Worm (Caenorhabditis elegans): ENCODE data around the gene ser-1.

The ser-1 gene

ce11 chrX:16611333-16612043 is 31.9 kb downstream of the ser-1 start (continued):
- no peak for TF ChIP-seq mxl-2 (GFP tag; conservative IDR thresholded peaks at IDR 0.05)
- peak; percentile 35 for TF ChIP-seq rbr-2 (tag; optimal IDR thresholded peaks at IDR 0.05)
- peak; percentile 37 for TF ChIP-seq mes-2 (tag; optimal IDR thresholded peaks at IDR 0.05; ENCODE audit: poor library complexity, severe bottlenecking)
- no peak for TF ChIP-seq unc-130 (GFP tag; optimal IDR thresholded peaks at IDR 0.05)
- TF ChIP-seq jun-1 (tag; optimal IDR thresholded peaks at IDR 0.05) = peak; percentile 8
- TF ChIP-seq mxl-3 (GFP tag; optimal IDR thresholded peaks at IDR 0.05) = no peak
- TF ChIP-seq daf-16 (GFP tag; optimal IDR thresholded peaks at IDR 0.05) = peak in 1 of 2 experiments; percentile 80
- peak; percentile 9 for TF ChIP-seq daf-16 (tag; optimal IDR thresholded peaks at IDR 0.05)
- no peak for TF ChIP-seq zag-1 (tag; optimal IDR thresholded peaks at IDR 0.05)
- no peak for TF ChIP-seq F37D6.2 (tag; optimal IDR thresholded peaks at IDR 0.05)
- TF ChIP-seq hmg-1.1 (GFP tag; IDR thresholded peaks at IDR 0.05) = peak; percentile 46
- TF ChIP-seq aha-1 (tag) = peak; percentile 62
- no peak for TF ChIP-seq Y75B8A.6 (GFP tag; IDR thresholded peaks at IDR 0.05)
- peak; percentile 60 for TF ChIP-seq hlh-11 (tag; optimal IDR thresholded peaks at IDR 0.05)

ce11 chrX:16612293-16612946 is 32.9 kb downstream of the ser-1 start:
- TF ChIP-seq mdl-1 (tag; optimal IDR thresholded peaks at IDR 0.05) (peak; percentile 92 to 97), nhr-25 (tag; optimal IDR thresholded peaks at IDR 0.05; ENCODE audit: borderline replicate concordance, insufficient read depth) (peak; percentile 96), dmd-6 (GFP tag; IDR thresholded peaks at IDR 0.05) (peak; percentile 97), hmg-1.1 (GFP tag; IDR thresholded peaks at IDR 0.05) (peak; percentile 95), fkh-10 (GFP tag; optimal IDR thresholded peaks at IDR 0.05) (peak; percentile 57), jun-1 (tag; optimal IDR thresholded peaks at IDR 0.05) (peak; percentile 91), zag-1 (tag; optimal IDR thresholded peaks at IDR 0.05) (peak; percentile 57), Y48G9A.11 (GFP tag; IDR thresholded peaks at IDR 0.05) (no peak), snpc-1.2 (GFP tag; IDR thresholded peaks at IDR 0.05) (peak; percentile 52; the same call in 1 of the 2 replicates), F49E8.2 (tag; optimal IDR thresholded peaks at IDR 0.05; ENCODE audit: borderline replicate concordance) (no peak), duxl-1 (tag; optimal IDR thresholded peaks at IDR 0.05; ENCODE audit: poor library complexity) (peak; percentile 29), unc-62 (GFP tag; optimal IDR thresholded peaks at IDR 0.05 in 1 of 2) (peak in 1 of 2 experiments; percentile 100), unc-62 (tag; optimal IDR thresholded peaks at IDR 0.05) (peak; percentile 6), nhr-76 (tag; optimal IDR thresholded peaks at IDR 0.05) (peak; percentile 67), egl-27 (tag; optimal IDR thresholded peaks at IDR 0.05) (peak; percentile 82), ceh-28 (tag; optimal IDR thresholded peaks at IDR 0.05) (peak; percentile 85), lin-38 (GFP tag; IDR thresholded peaks at IDR 0.05) (peak; percentile 63), T26A8.4 (GFP tag; IDR thresholded peaks at IDR 0.05) (peak; percentile 90), vab-7 (GFP tag; IDR thresholded peaks at IDR 0.05) (peak; percentile 78), nhr-28 (tag; optimal IDR thresholded peaks at IDR 0.05) (peak; percentile 92), ceh-82 (tag; optimal IDR thresholded peaks at IDR 0.05) (no peak), unc-130 (GFP tag; optimal IDR thresholded peaks at IDR 0.05) (no peak), hlh-30 (tag; optimal IDR thresholded peaks at IDR 0.05; ENCODE audit: insufficient read depth) (peak; percentile 98), fos-1 (tag; optimal IDR thresholded peaks at IDR 0.05) (no peak), hif-1 (tag; optimal IDR thresholded peaks at IDR 0.05) (peak; percentile 69 to 93), madf-5 (GFP tag; IDR thresholded peaks at IDR 0.05) (0 out of 4 replicates have a peak, but pooled peaks of 1 of the 2 experiments have one; percentile 29), Y75B8A.6 (GFP tag; IDR thresholded peaks at IDR 0.05) (0 out of 2 replicates have a peak, but pooled peaks have one; percentile 19), mdt-29 (GFP tag; IDR thresholded peaks at IDR 0.05) (peak; percentile 36; the same call in 1 of the 2 replicates), zfp-3 (GFP tag; conservative IDR thresholded peaks at IDR 0.05) (peak; percentile 54), daf-8 (GFP tag; IDR thresholded peaks at IDR 0.05) (no peak), hlh-11 (tag; optimal IDR thresholded peaks at IDR 0.05) (peak; percentile 99), nhr-41 (GFP tag; IDR thresholded peaks at IDR 0.05) (peak; percentile 66; the same call in 1 of the 2 replicates), zip-11 (GFP tag; IDR thresholded peaks at IDR 0.05) (0 out of 2 replicates have a peak, but pooled peaks have one; percentile 58), dve-1 (tag; optimal IDR thresholded peaks at IDR 0.05; ENCODE audit: insufficient read depth) (peak; percentile 91), ctbp-1 (GFP tag; IDR thresholded peaks at IDR 0.05) (peak; percentile 96), snpc-4 (tag; optimal IDR thresholded peaks at IDR 0.05) (peak; percentile 20), dmd-9 (GFP tag; IDR thresholded peaks at IDR 0.05) (peak; percentile 74), daf-16 (GFP tag; optimal IDR thresholded peaks at IDR 0.05) (peak; percentile 59 to 86), daf-16 (tag; optimal IDR thresholded peaks at IDR 0.05) (peak; percentile 90)

Measured in whole organism, L4 larva.